Worm (Caenorhabditis elegans) whole organism, early embryonic: ENCODE results near the gene ZK856.18.

ENCODE experiments used
- B0310.2 ChIP-seq: sonication (generic microtip); optimal IDR thresholded peaks from 2 replicates; lab custom pipeline; 2016; ENCODE audit warnings: mild to moderate bottlenecking, missing genetic modification characterization, missing compliant biosample characterization
- F13C5.2 ChIP-seq: sonication (generic microtip); optimal IDR thresholded peaks from 2 replicates; lab custom pipeline; 2017; ENCODE audit warnings: mild to moderate bottlenecking, missing genetic modification characterization, inconsistent platforms, missing compliant biosample characterization
- aly-1 ChIP-seq: sonication (generic microtip); optimal IDR thresholded peaks from 2 replicates; lab custom pipeline; 2016; ENCODE audit warnings: missing genetic modification characterization, missing compliant biosample characterization
- ama-1 ChIP-seq: fragments of 150-350 bp; optimal IDR thresholded peaks from 2 replicates; lab custom pipeline; 2014
- ceh-13 ChIP-seq: fragments of 200-800 bp; sonication (Bioruptor generic); optimal IDR thresholded peaks from 2 replicates; lab custom pipeline; 2018; ENCODE audit warnings: mild to moderate bottlenecking, missing genetic modification characterization, missing compliant biosample characterization
- ceh-36 ChIP-seq: sonication (generic microtip); optimal IDR thresholded peaks from 2 replicates; lab custom pipeline; 2016; ENCODE audit warnings: missing genetic modification characterization, inconsistent platforms, missing compliant biosample characterization
- ets-7 ChIP-seq: sonication (generic microtip); optimal IDR thresholded peaks from 2 replicates; lab custom pipeline; 2016; ENCODE audit warnings: missing genotype, missing genetic modification characterization, missing compliant biosample characterization
- flt-1 ChIP-seq: fragments of 200-800 bp; sonication (Bioruptor generic); IDR thresholded peaks from 2 replicates; pipeline ENCODE4 v1.3.6; 2022; ENCODE audit warnings: missing genetic modification characterization, missing compliant biosample characterization
- hmbx-1 ChIP-seq: sonication (generic microtip); optimal IDR thresholded peaks from 2 replicates; lab custom pipeline; 2016; ENCODE audit warnings: mild to moderate bottlenecking, missing genetic modification characterization, missing compliant biosample characterization
- hmg-4 ChIP-seq: fragments of 200-800 bp; sonication (Bioruptor generic); optimal IDR thresholded peaks from 2 replicates; lab custom pipeline; 2018; ENCODE audit warnings: mild to moderate bottlenecking, missing genetic modification characterization, missing compliant biosample characterization
- hnd-1 ChIP-seq: sonication (generic microtip); optimal IDR thresholded peaks from 2 replicates; lab custom pipeline; 2016; ENCODE audit warnings: missing genetic modification characterization, missing compliant biosample characterization
- pes-1 ChIP-seq: fragments of 200-800 bp; sonication (Bioruptor generic); IDR thresholded peaks from 2 replicates; pipeline ENCODE4 v1.3.6; 2022; ENCODE audit warnings: missing genetic modification reagents, missing genetic modification characterization, missing compliant biosample characterization
- scrt-1 ChIP-seq: fragments of 200-800 bp; sonication (Bioruptor generic); IDR thresholded peaks from 2 replicates; pipeline ENCODE4 v1.3.6; 2022; ENCODE audit warnings: missing genetic modification characterization, missing compliant biosample characterization
- sea-1 ChIP-seq: fragments of 200-800 bp; sonication (Bioruptor generic); conservative IDR thresholded peaks from 2 replicates; pipeline ENCODE4 v1.3.6; 2022; ENCODE audit warnings: missing genetic modification characterization, missing compliant biosample characterization
- tbx-11 ChIP-seq: fragments of 200-800 bp; sonication (Bioruptor generic); IDR thresholded peaks from 2 replicates; pipeline ENCODE4 v1.3.6; 2022; ENCODE audit warnings: missing genetic modification characterization, missing compliant biosample characterization
- tbx-37 ChIP-seq: fragments of 200-800 bp; sonication (Bioruptor generic); conservative IDR thresholded peaks from 2 replicates; pipeline ENCODE4 v1.3.6; 2022; ENCODE audit warnings: missing genetic modification reagents, missing genetic modification characterization, missing compliant biosample characterization
- tra-4 ChIP-seq: sonication (generic microtip); optimal IDR thresholded peaks from 2 replicates; lab custom pipeline; 2017; ENCODE audit warnings: missing genetic modification characterization, missing compliant biosample characterization

Gene ZK856.18

DNA sequence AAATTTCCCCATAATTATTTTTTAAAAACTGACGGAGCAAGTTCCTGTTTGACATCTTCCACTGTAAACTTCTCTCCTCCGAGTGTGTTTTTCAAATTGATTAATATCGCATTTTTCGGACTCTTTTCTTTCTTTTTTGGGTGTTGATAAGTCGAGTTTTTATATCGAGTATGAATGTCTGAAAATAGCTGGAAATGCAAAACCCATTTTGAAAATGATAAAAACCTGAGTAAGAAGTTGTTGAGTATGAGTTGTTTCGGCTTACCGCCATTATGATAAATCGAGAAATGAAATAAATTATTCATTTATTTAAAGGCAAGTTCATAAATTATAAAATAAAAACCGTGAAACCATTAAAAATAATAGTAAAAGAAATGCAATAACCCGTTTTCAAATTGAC is at the start of gene ZK856.18:
ZK856.18 (minus strand) TSS at position 289 of the 400 bp plus-strand sequence.
- no peak for TF ChIP-seq ceh-13 (GFP tag; lab: Kevin White, UChicago)
- TF ChIP-seq ceh-36 (tag; lab: Kevin White, UChicago) = no peak
- no peak for TF ChIP-seq scrt-1
- no peak for TF ChIP-seq flt-1 (GFP tag; lab: Robert Waterston, UW)
- TF ChIP-seq B0310.2 (tag; lab: Kevin White, UChicago) = no peak
- no peak for TF ChIP-seq sea-1 (GFP tag; lab: Robert Waterston, UW)
- no peak for TF ChIP-seq hmbx-1
- TF ChIP-seq aly-1 (tag; lab: Kevin White, UChicago) = no peak
- TF ChIP-seq hmg-4 (GFP tag; lab: Kevin White, UChicago) = no peak

ce11 chrV:10233330-10233729 is 47.5 kb upstream of the ZK856.18 start, which contains the start of gene str-182:
str-182 (minus strand) TSS chrV:10233430.
- TF ChIP-seq hnd-1 (no peak), tbx-11 (GFP tag; lab: Robert Waterston, UW) (no peak), ceh-36 (tag; lab: Kevin White, UChicago) (no peak), tra-4 (tag; lab: Kevin White, UChicago) (no peak), pes-1 (GFP tag; lab: Robert Waterston, UW) (no peak), B0310.2 (tag; lab: Kevin White, UChicago) (no peak), sea-1 (GFP tag; lab: Robert Waterston, UW) (no peak), aly-1 (tag; lab: Kevin White, UChicago) (no peak)

- no peak for TF ChIP-seq ceh-13 (GFP tag; lab: Kevin White, UChicago)
- TF ChIP-seq F13C5.2 (tag; lab: Kevin White, UChicago) = no peak
- TF ChIP-seq ceh-36 (tag; lab: Kevin White, UChicago) = no peak
- TF ChIP-seq B0310.2 (tag; lab: Kevin White, UChicago) = no peak
- TF ChIP-seq tbx-37 = no peak
- no peak for TF ChIP-seq aly-1 (tag; lab: Kevin White, UChicago)
- no peak for TF ChIP-seq hmbx-1
- TF ChIP-seq tbx-11 (GFP tag; lab: Robert Waterston, UW) = no peak
- TF ChIP-seq pes-1 (GFP tag; lab: Robert Waterston, UW) = no peak
- TF ChIP-seq hmg-4 (GFP tag; lab: Kevin White, UChicago) = no peak
- TF ChIP-seq hnd-1 = no peak
- TF ChIP-seq flt-1 (GFP tag; lab: Robert Waterston, UW) = no peak
- TF ChIP-seq tra-4 (tag; lab: Kevin White, UChicago) = no peak
- TF ChIP-seq ama-1 (lab: Kevin White, UChicago) = no peak
- no peak for TF ChIP-seq sea-1 (GFP tag; lab: Robert Waterston, UW)
Measured at ce11 chrV:10230932-10231331, 45.1 kb upstream of the ZK856.18 start, which contains the start of gene fipr-6. fipr-6 (plus strand) TSS chrV:10231232.

ce11 chrV:10229222-10229879 is 43.5 kb upstream of the ZK856.18 start, which contains the start of the genes pyt-1 and fipr-7:
pyt-1 (minus strand) TSS chrV:10229322.
fipr-7 (plus strand) TSS chrV:10229829.
- TF ChIP-seq tbx-11 (GFP tag; lab: Robert Waterston, UW) = no peak
- no peak for TF ChIP-seq sea-1 (GFP tag; lab: Robert Waterston, UW)
- TF ChIP-seq ama-1 (lab: Kevin White, UChicago) = no peak
- no peak for TF ChIP-seq ceh-13 (GFP tag; lab: Kevin White, UChicago)
- no peak for TF ChIP-seq B0310.2 (tag; lab: Kevin White, UChicago)
- TF ChIP-seq scrt-1 = no peak
- no peak for TF ChIP-seq hmg-4 (GFP tag; lab: Kevin White, UChicago)
- TF ChIP-seq aly-1 (tag; lab: Kevin White, UChicago) = no peak
- no peak for TF ChIP-seq ets-7
- TF ChIP-seq tra-4 (tag; lab: Kevin White, UChicago) = no peak
- no peak for TF ChIP-seq ceh-36 (tag; lab: Kevin White, UChicago)
- TF ChIP-seq hmbx-1 = no peak
- TF ChIP-seq tbx-37 = no peak
- no peak for TF ChIP-seq pes-1 (GFP tag; lab: Robert Waterston, UW)
- no peak for TF ChIP-seq F13C5.2 (tag; lab: Kevin White, UChicago)
- no peak for TF ChIP-seq flt-1 (GFP tag; lab: Robert Waterston, UW)
- TF ChIP-seq hnd-1 = no peak

DNA sequence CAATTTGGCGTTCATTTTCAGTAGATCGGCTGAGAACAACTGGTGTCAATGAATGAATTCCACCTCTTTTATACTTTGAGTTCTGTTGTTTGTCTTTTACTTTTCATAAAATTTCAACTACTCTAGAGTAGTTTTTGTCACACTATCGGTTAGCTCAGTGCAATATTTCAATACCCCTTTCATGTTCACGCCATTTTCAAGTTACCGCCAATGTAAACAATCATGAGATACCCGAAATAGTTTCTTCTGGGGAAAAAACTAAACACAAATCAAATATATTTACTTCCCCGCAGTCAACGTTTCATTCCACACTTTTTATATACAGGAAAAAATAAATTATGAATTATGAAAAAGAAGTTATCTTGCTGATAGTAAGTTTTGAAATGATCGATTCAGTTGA is 42.6 kb upstream of the ZK856.18 start, which contains the start of gene fipr-4:
fipr-4 (minus strand) TSS at position 101 of the 400 bp plus-strand sequence.
- TF ChIP-seq F13C5.2 (tag; lab: Kevin White, UChicago) = no peak
- TF ChIP-seq B0310.2 (tag; lab: Kevin White, UChicago) = no peak
- no peak for TF ChIP-seq ets-7
- TF ChIP-seq tbx-37 = no peak
- no peak for TF ChIP-seq tbx-11 (GFP tag; lab: Robert Waterston, UW)
- no peak for TF ChIP-seq flt-1 (GFP tag; lab: Robert Waterston, UW)
- no peak for TF ChIP-seq ama-1 (lab: Kevin White, UChicago)
- TF ChIP-seq pes-1 (GFP tag; lab: Robert Waterston, UW) = no peak
- no peak for TF ChIP-seq sea-1 (GFP tag; lab: Robert Waterston, UW)
- TF ChIP-seq scrt-1 = no peak
- TF ChIP-seq aly-1 (tag; lab: Kevin White, UChicago) = no peak

DNA sequence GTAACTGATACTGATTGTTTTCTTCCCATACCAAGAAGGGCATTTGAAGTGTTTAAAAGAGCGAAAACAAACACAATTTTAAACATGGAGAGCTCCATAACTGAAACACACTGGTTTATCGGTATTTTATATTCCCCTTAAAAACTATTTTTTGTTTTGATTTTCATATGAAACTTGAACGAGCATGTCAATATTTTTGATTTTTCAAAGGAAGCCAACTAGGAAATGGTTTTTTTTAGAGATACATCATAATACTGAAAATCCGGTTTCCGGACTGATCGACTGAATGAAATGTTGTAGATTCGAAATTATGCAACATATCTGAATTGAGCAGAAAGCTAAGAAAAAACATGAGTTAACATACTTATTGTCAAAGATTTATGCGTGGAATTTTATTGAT is 41.5 kb upstream of the ZK856.18 start, which contains the start of gene ttr-19:
ttr-19 (minus strand) TSS at position 101 of the 400 bp plus-strand sequence.
- no peak for TF ChIP-seq tbx-37
- no peak for TF ChIP-seq pes-1 (GFP tag; lab: Robert Waterston, UW)
- TF ChIP-seq F13C5.2 (tag; lab: Kevin White, UChicago) = no peak
- TF ChIP-seq ceh-36 (tag; lab: Kevin White, UChicago) = no peak

- TF ChIP-seq tbx-37 (no peak), F13C5.2 (tag; lab: Kevin White, UChicago) (no peak), ceh-13 (GFP tag; lab: Kevin White, UChicago) (no peak), flt-1 (GFP tag; lab: Robert Waterston, UW) (no peak), aly-1 (tag; lab: Kevin White, UChicago) (no peak), hmbx-1 (no peak), tbx-11 (GFP tag; lab: Robert Waterston, UW) (no peak), pes-1 (GFP tag; lab: Robert Waterston, UW) (no peak), B0310.2 (tag; lab: Kevin White, UChicago) (no peak), tra-4 (tag; lab: Kevin White, UChicago) (no peak)
Measured at ce11 chrV:10225610-10226009, 39.8 kb upstream of the ZK856.18 start, which contains the start of gene daf-36. daf-36 (minus strand) TSS chrV:10225710.
